Fruit fly (Drosophila melanogaster) whole organism, wandering third instar larva: ENCODE data around the gene nAChRalpha5.

ENCODE experiments used
- CG32264 ChIP-seq: fragments of 200-800 bp; sonication (Bioruptor generic); optimal IDR thresholded peaks from 2 replicates; lab custom pipeline; 2016; ENCODE audit warnings: missing biosample characterization, missing genetic modification characterization
- CrebA ChIP-seq: fragments of 200-800 bp; sonication (Bioruptor generic); optimal IDR thresholded peaks from 2 replicates; lab custom pipeline; 2016; ENCODE audit warnings: missing biosample characterization, mild to moderate bottlenecking, missing genetic modification characterization, borderline replicate concordance
- GATAd ChIP-seq: sonication (Bioruptor generic); optimal IDR thresholded peaks from 2 replicates; lab custom pipeline; 2016; ENCODE audit warnings: missing biosample characterization, missing genetic modification characterization
- HLH106 ChIP-seq: fragments of 200-800 bp; optimal IDR thresholded peaks from 3 replicates; lab custom pipeline; 2019; ENCODE audit warnings: missing biosample characterization, mild to moderate bottlenecking, missing genetic modification characterization, moderate library complexity
- Hnf4 ChIP-seq: fragments of 200-800 bp; sonication (Bioruptor generic); optimal IDR thresholded peaks from 2 replicates; lab custom pipeline; 2016; ENCODE audit warnings: missing biosample characterization, mild to moderate bottlenecking, missing genetic modification characterization
- Hr83 ChIP-seq: fragments of 200-300 bp; sonication (Bioruptor generic); optimal IDR thresholded peaks from 2 replicates; lab custom pipeline; 2016; ENCODE audit warnings: missing biosample characterization, mild to moderate bottlenecking, missing genetic modification characterization, moderate library complexity; ENCODE audit not compliant: poor library complexity, severe bottlenecking
- Myc ChIP-seq: fragments of >200 bp; optimal IDR thresholded peaks from 2 replicates; lab custom pipeline; 2017
- Rel ChIP-seq, 2 experiments: fragments of 200-800 bp; sonication (Bioruptor generic) in 1 of 2; optimal IDR thresholded peaks; 2 replicates in 1 of 2; 3 replicates in 1 of 2; lab custom pipeline; 2016 to 2019; ENCODE audit warnings: mild to moderate bottlenecking in 2 of 2, missing biosample characterization in 2 of 2, missing genetic modification characterization in 2 of 2, moderate library complexity in 1 of 2
- Sp1 ChIP-seq: fragments of 200-800 bp; sonication (Bioruptor generic); optimal IDR thresholded peaks from 3 replicates; lab custom pipeline; 2019; ENCODE audit warnings: missing biosample characterization, mild to moderate bottlenecking, missing genetic modification characterization, moderate library complexity
- dl ChIP-seq, 2 experiments: fragments of 175-275, 200-275 bp in 1 of 2; fragments of 200-275 bp in 1 of 2; sonication (Bioruptor generic); optimal IDR thresholded peaks; lab custom pipeline; 2018; ENCODE audit warnings: mild to moderate bottlenecking in 2 of 2, missing biosample characterization in 2 of 2, missing genetic modification characterization in 2 of 2, moderate library complexity in 2 of 2; ENCODE audit not compliant: partially characterized antibody in 2 of 2, insufficient read depth in 1 of 2
- dmrt93B ChIP-seq: fragments of 200-800 bp; sonication (Bioruptor generic); optimal IDR thresholded peaks from 2 replicates; lab custom pipeline; 2018; ENCODE audit warnings: missing biosample characterization, mild to moderate bottlenecking, missing genetic modification characterization
- ey ChIP-seq: fragments of 200-800 bp; sonication (Bioruptor generic); optimal IDR thresholded peaks from 2 replicates; lab custom pipeline; 2016; ENCODE audit warnings: missing biosample characterization, missing genetic modification characterization
- foxo ChIP-seq, 2 experiments: fragments of 200-800 bp; sonication (Bioruptor generic); optimal IDR thresholded peaks; 2 replicates in 1 of 2; 3 replicates in 1 of 2; lab custom pipeline; 2016 to 2017; ENCODE audit warnings: missing biosample characterization in 2 of 2, missing genetic modification characterization in 2 of 2
- fru ChIP-seq: fragments of 200-800 bp; sonication (Bioruptor generic); optimal IDR thresholded peaks from 3 replicates; lab custom pipeline; 2016; ENCODE audit warnings: missing biosample characterization, mild to moderate bottlenecking, missing genetic modification characterization
- h ChIP-seq: fragments of 200-800 bp; sonication (Bioruptor generic); optimal IDR thresholded peaks from 3 replicates; lab custom pipeline; 2016; ENCODE audit warnings: missing biosample characterization, mild to moderate bottlenecking, missing genetic modification characterization
- lola ChIP-seq: fragments of >200 bp; optimal IDR thresholded peaks from 2 replicates; lab custom pipeline; 2017; ENCODE audit warnings: missing biosample characterization, missing genetic modification characterization
- pan ChIP-seq: fragments of >200 bp; optimal IDR thresholded peaks from 2 replicates; lab custom pipeline; 2017
- psq ChIP-seq: fragments of 200-800 bp; sonication (Bioruptor generic); optimal IDR thresholded peaks from 3 replicates; lab custom pipeline; 2017; ENCODE audit warnings: missing biosample characterization, mild to moderate bottlenecking, missing genetic modification characterization, moderate library complexity
- rgr ChIP-seq: fragments of 200-800 bp; sonication (Bioruptor generic); optimal IDR thresholded peaks from 3 replicates; lab custom pipeline; 2016; ENCODE audit warnings: missing biosample characterization, mild to moderate bottlenecking, missing genetic modification characterization
- sage ChIP-seq: fragments of 200-800 bp; sonication (Bioruptor generic); optimal IDR thresholded peaks from 2 replicates; lab custom pipeline; 2016; ENCODE audit warnings: missing biosample characterization, mild to moderate bottlenecking, missing genetic modification characterization
- sv ChIP-seq: fragments of 200-800 bp; sonication (Bioruptor generic); optimal IDR thresholded peaks from 3 replicates; lab custom pipeline; 2016; ENCODE audit warnings: missing biosample characterization, missing genetic modification characterization
- tai ChIP-seq: sonication (Bioruptor generic); optimal IDR thresholded peaks from 2 replicates; lab custom pipeline; 2016; ENCODE audit warnings: missing biosample characterization, missing genetic modification characterization
- woc ChIP-seq: sonication (Bioruptor generic); optimal IDR thresholded peaks from 2 replicates; lab custom pipeline; 2016; ENCODE audit warnings: missing biosample characterization, mild to moderate bottlenecking, missing genetic modification characterization

The nAChRalpha5 gene

DNA sequence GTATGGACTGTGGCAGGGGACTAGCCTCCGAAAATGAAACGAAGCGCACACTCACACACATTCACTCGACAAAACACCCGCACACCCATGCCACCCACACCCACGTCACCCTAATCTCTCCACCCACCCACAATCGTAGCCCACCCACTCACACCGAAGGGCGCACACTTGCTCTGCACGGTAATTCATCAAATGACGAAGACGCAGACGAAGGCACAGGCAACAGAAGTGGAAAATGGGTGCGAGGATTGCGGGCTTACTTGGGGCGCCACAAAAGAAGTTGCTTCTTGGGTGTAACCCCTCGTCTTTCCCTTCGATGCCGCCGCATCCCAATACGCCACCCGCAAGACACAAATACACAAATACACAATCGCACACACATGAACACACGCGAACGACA, 96.2 kb downstream of the nAChRalpha5 start:
- TF ChIP-seq dmrt93B (GFP tag; lab: Kevin White, UChicago) (no peak), CG32264 (GFP tag; lab: Kevin White, UChicago) (no peak), rgr (GFP tag; lab: Kevin White, UChicago) (no peak), HLH106 (tag; lab: Kevin White, UChicago) (no peak), pan (lab: Kevin White, UChicago) (no peak), CrebA (GFP tag; lab: Kevin White, UChicago) (no peak), fru (GFP tag; lab: Kevin White, UChicago) (no peak), ey (GFP tag; lab: Kevin White, UChicago) (no peak), Sp1 (GFP tag; lab: Kevin White, UChicago) (no peak), tai (no peak), Hr83 (no peak), GATAd (GFP tag; lab: Kevin White, UChicago) (no peak), psq (GFP tag; lab: Kevin White, UChicago) (no peak)
- TF ChIP-seq, all 38 proteins: peak for 0

DNA sequence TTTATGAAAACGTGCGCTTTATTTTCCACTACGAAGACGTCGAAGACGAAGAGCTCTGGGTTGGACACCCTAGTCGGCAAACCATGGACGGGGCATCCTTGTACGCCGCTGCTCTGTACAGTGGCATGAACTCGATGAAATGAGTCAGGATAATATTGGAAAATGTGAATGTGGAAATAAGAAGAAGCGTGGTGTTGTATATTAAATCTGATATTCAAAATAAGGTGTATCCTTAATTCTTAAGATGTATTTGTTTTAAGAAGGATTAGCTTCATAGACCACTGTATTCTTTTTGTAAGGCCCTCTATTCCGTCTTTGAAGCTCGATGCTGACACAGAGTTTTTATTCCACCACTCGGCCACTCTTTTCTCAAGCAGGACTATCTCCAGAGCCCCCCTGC, 101.3 kb downstream of the nAChRalpha5 start:
- TF ChIP-seq rgr (GFP tag; lab: Kevin White, UChicago) (no peak), foxo (GFP tag; optimal IDR thresholded peaks at IDR 0.05; lab: Kevin White, UChicago) (peak in 1 of 2 experiments; percentile 22), sv (no peak), dmrt93B (GFP tag; lab: Kevin White, UChicago) (no peak), fru (GFP tag; lab: Kevin White, UChicago) (peak; percentile 39), h (peak; percentile 9)

DNA sequence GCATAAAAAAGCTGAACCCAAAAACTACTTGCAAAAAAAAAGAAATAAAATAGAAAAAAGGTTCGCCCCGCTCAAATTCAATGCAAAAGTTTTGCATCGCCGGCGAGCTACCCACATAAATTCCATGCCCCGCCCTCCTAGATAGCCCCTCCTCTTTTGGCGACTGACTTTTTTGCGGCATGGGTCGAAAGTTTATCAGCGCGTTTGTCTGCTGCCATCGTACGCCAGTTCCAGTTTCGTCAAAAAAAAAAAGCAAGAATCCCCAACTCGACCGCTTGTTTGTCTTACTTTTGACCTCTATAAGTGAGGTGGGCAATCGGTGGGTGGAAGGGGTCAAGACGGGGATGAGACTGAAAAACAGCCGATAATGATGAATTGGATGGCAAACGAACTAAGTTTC, 102.9 kb downstream of the nAChRalpha5 start:
- TF ChIP-seq Rel (GFP tag; optimal IDR thresholded peaks at IDR 0.05; lab: Kevin White, UChicago) (no peak), Rel (tag; optimal IDR thresholded peaks at IDR 0.05; lab: Kevin White, UChicago) (no peak), foxo (GFP tag; optimal IDR thresholded peaks at IDR 0.05; lab: Kevin White, UChicago) (no peak), HLH106 (tag; lab: Kevin White, UChicago) (no peak), Hnf4 (GFP tag; lab: Kevin White, UChicago) (no peak), woc (GFP tag; lab: Kevin White, UChicago) (no peak), psq (GFP tag; lab: Kevin White, UChicago) (no peak), dl (GFP tag; optimal IDR thresholded peaks at IDR 0.05; lab: Kevin White, UChicago; ENCODE audit: insufficient read depth in 1 of 2, partially characterized antibody in 2 of 2) (no peak), Myc (lab: Kevin White, UChicago) (no peak), sage (GFP tag; lab: Kevin White, UChicago) (no peak), lola (GFP tag; lab: Kevin White, UChicago) (no peak)
